Worm (Caenorhabditis elegans): ENCODE results near the gene C35D6.4.
"Not testable (repeated sequence)": the region's sequence is repeated elsewhere in the genome, so short reads cannot be mapped to it uniquely, and the experiment has no call there.

The C35D6.4 gene

ce11 chrIV:16350690-16351089 is at the start of gene C35D6.4:
Gene C35D6.4, plus strand, starts transcription at chrIV:16350990.
- no peak for TF ChIP-seq ets-7 (tag; optimal IDR thresholded peaks at IDR 0.05)

ce11 chrIV:16306918-16307317 is 43.9 kb upstream of the C35D6.4 start:
- TF ChIP-seq ceh-13 (GFP tag; optimal IDR thresholded peaks at IDR 0.05) (no peak), tra-4 (tag; optimal IDR thresholded peaks at IDR 0.05) (no peak), hmg-4 (GFP tag; optimal IDR thresholded peaks at IDR 0.05) (no peak), sea-1 (GFP tag; conservative IDR thresholded peaks at IDR 0.05) (no peak), hmbx-1 (tag; optimal IDR thresholded peaks at IDR 0.05) (no peak), ama-1 (optimal IDR thresholded peaks at IDR 0.05) (no peak), tbx-37 (GFP tag; conservative IDR thresholded peaks at IDR 0.05) (no peak), flt-1 (GFP tag; IDR thresholded peaks at IDR 0.05) (no peak), aly-1 (tag; optimal IDR thresholded peaks at IDR 0.05) (no peak), ets-7 (tag; optimal IDR thresholded peaks at IDR 0.05) (no peak), tbx-11 (GFP tag; IDR thresholded peaks at IDR 0.05) (no peak), pes-1 (GFP tag; IDR thresholded peaks at IDR 0.05) (no peak), scrt-1 (GFP tag; IDR thresholded peaks at IDR 0.05) (no peak), ceh-36 (tag; optimal IDR thresholded peaks at IDR 0.05) (no peak), F13C5.2 (tag; optimal IDR thresholded peaks at IDR 0.05) (no peak), hnd-1 (tag; optimal IDR thresholded peaks at IDR 0.05) (no peak), B0310.2 (tag; optimal IDR thresholded peaks at IDR 0.05) (no peak)

ce11 chrIV:16307925-16308324 is 42.9 kb upstream of the C35D6.4 start, which contains the start of gene rac-2:
Gene rac-2, plus strand, starts transcription at chrIV:16308225.
- TF ChIP-seq tbx-37 (GFP tag; conservative IDR thresholded peaks at IDR 0.05); hmg-4 (GFP tag; optimal IDR thresholded peaks at IDR 0.05); flt-1 (GFP tag; IDR thresholded peaks at IDR 0.05): not testable (repeated sequence)

ce11 chrIV:16310103-16310502 is 40.7 kb upstream of the C35D6.4 start:
- TF ChIP-seq tbx-37 (GFP tag; conservative IDR thresholded peaks at IDR 0.05), result no peak
- no peak for TF ChIP-seq aly-1 (tag; optimal IDR thresholded peaks at IDR 0.05)
- no peak for TF ChIP-seq hnd-1 (tag; optimal IDR thresholded peaks at IDR 0.05)
- TF ChIP-seq ceh-13 (GFP tag; optimal IDR thresholded peaks at IDR 0.05), result no peak
- no peak for TF ChIP-seq tra-4 (tag; optimal IDR thresholded peaks at IDR 0.05)
- no peak for TF ChIP-seq hmg-4 (GFP tag; optimal IDR thresholded peaks at IDR 0.05)
- no peak for TF ChIP-seq ets-7 (tag; optimal IDR thresholded peaks at IDR 0.05)
- no peak for TF ChIP-seq sea-1 (GFP tag; conservative IDR thresholded peaks at IDR 0.05)
- TF ChIP-seq hmbx-1 (tag; optimal IDR thresholded peaks at IDR 0.05), result no peak
- TF ChIP-seq tbx-11 (GFP tag; IDR thresholded peaks at IDR 0.05), result no peak
- TF ChIP-seq ama-1 (optimal IDR thresholded peaks at IDR 0.05), result no peak
- TF ChIP-seq scrt-1 (GFP tag; IDR thresholded peaks at IDR 0.05), result no peak

ce11 chrIV:16320410-16320809 is 30.4 kb upstream of the C35D6.4 start, which contains the start of gene K03D3.5:
Gene K03D3.5, minus strand, starts transcription at chrIV:16320510.
- TF ChIP-seq pes-1 (GFP tag; IDR thresholded peaks at IDR 0.05) (no peak), flt-1 (GFP tag; IDR thresholded peaks at IDR 0.05) (no peak), tbx-37 (GFP tag; conservative IDR thresholded peaks at IDR 0.05) (no peak), ceh-36 (tag; optimal IDR thresholded peaks at IDR 0.05) (no peak), tbx-11 (GFP tag; IDR thresholded peaks at IDR 0.05) (no peak), hmg-4 (GFP tag; optimal IDR thresholded peaks at IDR 0.05) (no peak), aly-1 (tag; optimal IDR thresholded peaks at IDR 0.05) (no peak), F13C5.2 (tag; optimal IDR thresholded peaks at IDR 0.05) (no peak), ceh-13 (GFP tag; optimal IDR thresholded peaks at IDR 0.05) (no peak), ets-7 (tag; optimal IDR thresholded peaks at IDR 0.05) (no peak), B0310.2 (tag; optimal IDR thresholded peaks at IDR 0.05) (no peak), ama-1 (optimal IDR thresholded peaks at IDR 0.05) (no peak), scrt-1 (GFP tag; IDR thresholded peaks at IDR 0.05) (no peak), hmbx-1 (tag; optimal IDR thresholded peaks at IDR 0.05) (no peak)

- TF ChIP-seq flt-1 (GFP tag; IDR thresholded peaks at IDR 0.05) (no peak), ceh-36 (tag; optimal IDR thresholded peaks at IDR 0.05) (no peak), tra-4 (tag; optimal IDR thresholded peaks at IDR 0.05) (no peak), sea-1 (GFP tag; conservative IDR thresholded peaks at IDR 0.05) (no peak), tbx-37 (GFP tag; conservative IDR thresholded peaks at IDR 0.05) (no peak), ama-1 (optimal IDR thresholded peaks at IDR 0.05) (no peak), ceh-13 (GFP tag; optimal IDR thresholded peaks at IDR 0.05) (no peak), hnd-1 (tag; optimal IDR thresholded peaks at IDR 0.05) (no peak), aly-1 (tag; optimal IDR thresholded peaks at IDR 0.05) (no peak), pes-1 (GFP tag; IDR thresholded peaks at IDR 0.05) (no peak), hmg-4 (GFP tag; optimal IDR thresholded peaks at IDR 0.05) (no peak), B0310.2 (tag; optimal IDR thresholded peaks at IDR 0.05) (no peak)
These were observed 29.9 kb upstream of the C35D6.4 start, which contains the start of gene srz-61 for ce11 chrIV:16320866-16321265. Gene srz-61, plus strand, starts transcription at chrIV:16321166.

ce11 chrIV:16323373-16323772 is 27.4 kb upstream of the C35D6.4 start, which contains the start of gene srz-104:
Gene srz-104, plus strand, starts transcription at chrIV:16323673.
- TF ChIP-seq hmg-4 (GFP tag; optimal IDR thresholded peaks at IDR 0.05) (no peak), hnd-1 (tag; optimal IDR thresholded peaks at IDR 0.05) (no peak)

- TF ChIP-seq tbx-11 (GFP tag; IDR thresholded peaks at IDR 0.05) (no peak), scrt-1 (GFP tag; IDR thresholded peaks at IDR 0.05) (no peak), B0310.2 (tag; optimal IDR thresholded peaks at IDR 0.05) (no peak), hmg-4 (GFP tag; optimal IDR thresholded peaks at IDR 0.05) (no peak), tra-4 (tag; optimal IDR thresholded peaks at IDR 0.05) (no peak), hmbx-1 (tag; optimal IDR thresholded peaks at IDR 0.05) (no peak)
These were observed 26.2 kb upstream of the C35D6.4 start, which contains the start of gene srz-105 for ce11 chrIV:16324589-16324988. Gene srz-105, plus strand, starts transcription at chrIV:16324889.
